Worm (Caenorhabditis elegans): ENCODE results near the gene rcs-1.

DNA sequence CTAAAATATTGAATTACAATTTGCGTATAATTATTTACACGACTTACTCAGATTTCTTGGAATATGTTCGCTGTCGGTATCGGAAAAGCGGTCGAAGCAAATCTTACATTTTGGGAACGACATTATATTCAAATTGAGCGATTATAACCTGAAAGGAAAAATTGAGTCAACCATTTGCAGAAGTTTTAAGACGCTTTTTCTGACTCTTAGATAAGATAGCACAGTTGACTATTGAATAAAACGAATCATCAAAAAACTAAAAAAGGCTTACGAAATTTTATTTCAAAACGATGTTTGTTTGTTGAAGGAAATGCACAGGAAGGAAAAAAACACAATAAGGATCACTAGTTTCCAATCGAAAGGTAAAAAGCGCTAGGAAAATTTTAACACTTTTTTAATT is at the start of gene rcs-1:
- TF ChIP-seq ztf-29 (GFP tag; IDR thresholded peaks at IDR 0.05) (no peak), cog-1 (tag; optimal IDR thresholded peaks at IDR 0.05) (no peak)
